Fruit fly (Drosophila melanogaster) whole organism, pupa: ENCODE measurements around the gene Stt3B.

ENCODE experiments used
- CG10348 ChIP-seq: fragments of 200-800 bp; sonication (Bioruptor generic); IDR thresholded peaks from 2 replicates; pipeline ENCODE4 v1.3.6; 2022; ENCODE audit warnings: missing biosample characterization, missing genetic modification characterization
- CG12605 ChIP-seq: fragments of 200-800 bp; sonication (Bioruptor generic); IDR thresholded peaks from 2 replicates; pipeline ENCODE4 v1.3.6; 2022; ENCODE audit warnings: missing biosample characterization, missing genetic modification characterization
- CG13204 ChIP-seq: fragments of 200-800 bp; sonication (Bioruptor generic); optimal IDR thresholded peaks from 2 replicates; lab custom pipeline; 2018; ENCODE audit warnings: missing biosample characterization, mild to moderate bottlenecking, missing genetic modification characterization, moderate library complexity
- CG14655 ChIP-seq: fragments of 200-800 bp; sonication (Bioruptor generic); optimal IDR thresholded peaks from 3 replicates; lab custom pipeline; 2017; ENCODE audit warnings: mild to moderate bottlenecking, missing biosample characterization, missing genetic modification reagents, missing genetic modification characterization
- CG15710 ChIP-seq: fragments of 200-800 bp; sonication (Bioruptor generic); optimal IDR thresholded peaks from 2 replicates; lab custom pipeline; 2018; ENCODE audit warnings: missing biosample characterization, mild to moderate bottlenecking, missing genetic modification characterization, moderate library complexity
- CG17806 ChIP-seq: fragments of 200-800 bp; sonication (Bioruptor generic); optimal IDR thresholded peaks from 2 replicates; lab custom pipeline; 2018; ENCODE audit warnings: missing biosample characterization, mild to moderate bottlenecking, missing genetic modification characterization, moderate library complexity
- CG32121 ChIP-seq: fragments of 200-800 bp; sonication (Bioruptor generic); IDR thresholded peaks from 2 replicates; pipeline ENCODE4 v1.3.6; 2022; ENCODE audit warnings: missing biosample characterization, missing genetic modification characterization
- CG34367 ChIP-seq: fragments of 200-800 bp; sonication (Bioruptor generic); optimal IDR thresholded peaks from 2 replicates; lab custom pipeline; 2018; ENCODE audit warnings: missing biosample characterization, mild to moderate bottlenecking, missing genetic modification characterization
- CG4496 ChIP-seq: fragments of 200-800 bp; sonication (Bioruptor generic); IDR thresholded peaks from 3 replicates; pipeline ENCODE4 v1.3.6; 2022; ENCODE audit warnings: missing biosample characterization, missing genetic modification characterization
- CG8159 ChIP-seq: fragments of 200-800 bp; sonication (Bioruptor generic); optimal IDR thresholded peaks from 3 replicates; lab custom pipeline; 2018; ENCODE audit warnings: missing biosample characterization, mild to moderate bottlenecking, missing genetic modification characterization, moderate library complexity
- CG8301 ChIP-seq: fragments of 200-800 bp; sonication (Bioruptor generic); optimal IDR thresholded peaks from 2 replicates; lab custom pipeline; 2018; ENCODE audit warnings: missing biosample characterization, mild to moderate bottlenecking, missing genetic modification characterization
- CG9948 ChIP-seq: fragments of 200-800 bp; sonication (Bioruptor generic); optimal IDR thresholded peaks from 2 replicates; lab custom pipeline; 2018; ENCODE audit warnings: missing biosample characterization, mild to moderate bottlenecking, missing genetic modification characterization, moderate library complexity
- D1 ChIP-seq: fragments of 200-800 bp; sonication (Bioruptor generic); optimal IDR thresholded peaks from 2 replicates; lab custom pipeline; 2018; ENCODE audit warnings: missing biosample characterization, mild to moderate bottlenecking, missing genetic modification characterization, moderate library complexity
- EcR ChIP-seq: fragments of 200-800 bp; sonication (Bioruptor generic); optimal IDR thresholded peaks from 3 replicates; lab custom pipeline; 2019; ENCODE audit warnings: missing biosample characterization, missing genetic modification characterization, mild to moderate bottlenecking, moderate library complexity, missing genetic modification reagents
- Ets98B ChIP-seq: fragments of 200-800 bp; sonication (Bioruptor generic); IDR thresholded peaks from 2 replicates; pipeline ENCODE4 v1.3.6; 2022; ENCODE audit warnings: missing biosample characterization, missing genetic modification characterization
- Pif1A ChIP-seq: fragments of 200-800 bp; sonication (Bioruptor generic); optimal IDR thresholded peaks from 3 replicates; lab custom pipeline; 2016; ENCODE audit warnings: missing biosample characterization, missing genetic modification characterization
- Pif1B ChIP-seq: fragments of 200-800 bp; sonication (Bioruptor generic); optimal IDR thresholded peaks from 3 replicates; lab custom pipeline; 2016; ENCODE audit warnings: missing biosample characterization, missing genetic modification characterization
- Snoo ChIP-seq: fragments of 200-800 bp; sonication (Bioruptor generic); optimal IDR thresholded peaks from 3 replicates; lab custom pipeline; 2017; ENCODE audit warnings: missing biosample characterization, mild to moderate bottlenecking, missing genetic modification characterization, inconsistent platforms
- fd96Ca ChIP-seq: fragments of 200-800 bp; sonication (Bioruptor generic); IDR thresholded peaks from 3 replicates; pipeline ENCODE4 v1.3.6; 2022; ENCODE audit warnings: missing biosample characterization, missing genetic modification characterization
- gl ChIP-seq: fragments of 200-800 bp; sonication (Bioruptor generic); optimal IDR thresholded peaks from 2 replicates; lab custom pipeline; 2018; ENCODE audit warnings: missing biosample characterization, mild to moderate bottlenecking, missing genetic modification characterization
- rn ChIP-seq: fragments of 200-800 bp; sonication (Bioruptor generic); IDR thresholded peaks from 2 replicates; pipeline ENCODE4 v1.3.6; 2022; ENCODE audit warnings: missing biosample characterization, missing genetic modification characterization

Stt3B gene

DNA sequence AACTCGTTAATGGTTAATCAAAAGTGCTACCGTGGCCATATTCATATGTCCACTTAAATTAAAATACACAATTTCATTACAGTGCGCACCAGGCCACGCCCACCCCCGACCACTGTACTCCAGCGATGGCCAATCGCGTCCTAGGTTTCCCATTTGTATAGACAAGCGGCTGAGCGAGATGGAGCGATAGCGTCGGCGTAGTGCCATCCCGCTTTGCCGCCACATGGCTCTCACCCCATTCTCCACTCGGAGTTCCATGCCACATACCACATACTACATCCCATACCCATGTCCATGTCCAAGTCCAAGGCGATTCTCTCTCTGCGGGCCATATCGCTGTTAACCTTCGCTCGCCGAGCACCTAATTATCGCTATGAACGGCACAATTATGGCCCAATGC, 11.0 kb upstream of the Stt3B start:
- TF ChIP-seq CG32121 (GFP tag; lab: Robert Waterston, UW) (peak; percentile 46; the same call in 1 of the 2 replicates), CG4496 (GFP tag; lab: Robert Waterston, UW) (no peak; the same call in 2 of the 3 replicates), CG10348 (no peak)

dm6 chr3R:25078665-25079064, 9.2 kb upstream of the Stt3B start:
- TF ChIP-seq CG13204 (GFP tag; lab: Kevin White, UChicago) (no peak), CG17806 (no peak), D1 (no peak), gl (no peak), CG8159 (tag; lab: Kevin White, UChicago) (no peak), rn (GFP tag; lab: Robert Waterston, UW) (no peak), CG4496 (GFP tag; lab: Robert Waterston, UW) (no peak)

dm6 chr3R:25077280-25077820, 7.9 kb upstream of the Stt3B start:
- TF ChIP-seq gl (no peak), CG34367 (tag; lab: Kevin White, UChicago) (no peak), CG8159 (tag; lab: Kevin White, UChicago) (no peak), CG8301 (no peak), rn (GFP tag; lab: Robert Waterston, UW) (no peak)

- TF ChIP-seq CG8159 (tag; lab: Kevin White, UChicago), result peak; percentile 58
- TF ChIP-seq Pif1A (GFP tag; lab: Kevin White, UChicago), result no peak
Observed at dm6 chr3R:25074558-25074964, 5.1 kb upstream of the Stt3B start, which contains the start of the genes shams and CG11920. Gene shams, minus strand, starts transcription at chr3R:25074607. Gene CG11920, plus strand, starts transcription at chr3R:25074877.

- TF ChIP-seq CG12605 (no peak), fd96Ca (GFP tag; lab: Robert Waterston, UW) (no peak), EcR (GFP tag; lab: Kevin White, UChicago) (no peak), CG9948 (tag; lab: Kevin White, UChicago) (no peak), CG8159 (tag; lab: Kevin White, UChicago) (no peak)
Observed at dm6 chr3R:25070871-25071270, 1.4 kb upstream of the Stt3B start, which contains the start of gene CG11836. Gene CG11836, plus strand, starts transcription at chr3R:25071126.

DNA sequence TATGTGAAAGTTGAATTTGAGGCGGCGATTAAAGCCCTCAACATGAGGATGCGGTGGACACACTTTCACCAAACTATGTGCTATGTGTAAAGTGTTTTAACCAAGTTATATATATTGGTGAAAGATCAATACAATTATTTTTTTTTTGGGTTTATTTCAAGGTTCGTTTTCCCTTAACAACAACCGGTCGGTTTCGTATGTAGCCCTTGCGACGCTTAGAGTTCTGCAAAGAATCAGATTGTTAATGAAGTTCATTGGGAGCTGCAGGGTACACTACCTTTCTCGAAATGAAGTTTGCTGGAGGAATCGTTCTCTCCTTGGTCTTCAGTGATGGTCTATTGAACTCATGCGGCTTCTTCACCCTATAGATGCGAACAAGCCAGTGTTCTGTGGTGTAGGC, 2.6 kb downstream of the Stt3B start:
- TF ChIP-seq EcR (GFP tag; lab: Kevin White, UChicago) (no peak), Snoo (tag; lab: Kevin White, UChicago) (no peak), CG4496 (GFP tag; lab: Robert Waterston, UW) (no peak), CG32121 (GFP tag; lab: Robert Waterston, UW) (no peak), fd96Ca (GFP tag; lab: Robert Waterston, UW) (no peak), CG8159 (tag; lab: Kevin White, UChicago) (no peak), CG10348 (no peak), gl (no peak), CG34367 (tag; lab: Kevin White, UChicago) (no peak), Pif1B (no peak), rn (GFP tag; lab: Robert Waterston, UW) (no peak), Pif1A (GFP tag; lab: Kevin White, UChicago) (no peak), CG12605 (no peak), Ets98B (GFP tag; lab: Robert Waterston, UW) (no peak), CG14655 (GFP tag; lab: Kevin White, UChicago) (no peak), CG15710 (tag; lab: Kevin White, UChicago) (no peak), CG8301 (no peak), CG17806 (no peak), CG13204 (GFP tag; lab: Kevin White, UChicago) (no peak)

DNA sequence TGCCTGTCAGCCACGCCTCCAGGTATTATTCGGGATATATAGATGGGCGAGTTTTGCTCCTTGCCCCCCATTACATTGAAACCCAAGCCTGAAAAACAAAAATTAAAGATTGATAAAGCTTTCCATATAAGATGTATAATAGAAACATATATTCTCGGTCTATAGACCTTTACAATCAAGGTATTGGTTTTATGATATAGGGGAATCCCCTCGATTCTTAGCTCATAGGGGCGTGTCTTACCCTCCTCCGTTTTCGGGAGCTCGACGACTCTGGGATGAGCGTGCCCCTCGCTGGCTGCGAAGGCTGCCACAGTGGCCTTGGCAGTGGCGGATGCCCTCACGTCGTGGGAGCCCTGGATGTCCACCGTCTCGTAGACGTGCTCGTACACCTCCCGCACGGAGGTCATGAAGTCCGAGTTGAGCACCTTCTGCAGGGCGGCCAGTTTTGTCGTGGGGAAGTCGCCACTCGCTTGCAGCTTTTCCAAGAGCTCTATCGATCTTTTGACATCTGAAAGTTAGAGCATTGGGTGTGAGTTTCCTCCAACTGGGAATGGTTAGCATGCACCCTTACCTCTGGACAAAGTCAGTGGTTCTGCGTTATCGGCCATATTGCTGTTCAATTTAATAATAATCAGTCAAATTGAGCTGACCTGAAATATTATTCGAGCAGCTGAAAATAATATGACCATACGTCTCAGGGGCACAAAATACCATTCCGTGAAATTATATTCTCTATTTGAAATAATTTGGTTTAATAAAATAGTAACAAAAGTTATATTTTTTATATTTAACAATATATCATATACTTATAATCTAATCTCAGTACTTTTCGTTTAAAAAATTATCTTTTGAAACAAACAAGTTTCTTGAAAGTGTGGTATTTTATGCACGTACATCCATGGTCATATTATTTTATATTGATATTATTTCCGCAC, 4.3 kb downstream of the Stt3B start, which contains the start of the genes veli and PQBP1:
veli (minus strand) TSS at position 685 of the 935 bp plus-strand sequence.
PQBP1 (plus strand) TSS at position 885 of the 935 bp plus-strand sequence.
- TF ChIP-seq Pif1B (no peak), Pif1A (GFP tag; lab: Kevin White, UChicago) (no peak), CG10348 (no peak), CG4496 (GFP tag; lab: Robert Waterston, UW) (no peak), CG9948 (tag; lab: Kevin White, UChicago) (no peak), CG12605 (no peak), D1 (no peak), CG13204 (GFP tag; lab: Kevin White, UChicago) (no peak), fd96Ca (GFP tag; lab: Robert Waterston, UW) (no peak), CG17806 (no peak), CG34367 (tag; lab: Kevin White, UChicago) (no peak), CG14655 (GFP tag; lab: Kevin White, UChicago) (no peak), gl (no peak), Ets98B (GFP tag; lab: Robert Waterston, UW) (no peak), CG32121 (GFP tag; lab: Robert Waterston, UW) (no peak), Snoo (tag; lab: Kevin White, UChicago) (no peak), rn (GFP tag; lab: Robert Waterston, UW) (no peak), CG15710 (tag; lab: Kevin White, UChicago) (no peak), EcR (GFP tag; lab: Kevin White, UChicago) (no peak)
